Worm (Caenorhabditis elegans) whole organism, midembryonic: ENCODE data around the gene C30B5.2.

Experiments used
- T22C8.4 ChIP-seq: fragments of 200-800 bp; sonication (Bioruptor generic); IDR thresholded peaks from 2 replicates; pipeline ENCODE4 v1.3.6; 2022; ENCODE audit warnings: missing genetic modification characterization, missing compliant biosample characterization
- cog-1 ChIP-seq: sonication (generic microtip); optimal IDR thresholded peaks from 2 replicates; lab custom pipeline; 2016; ENCODE audit warnings: missing genetic modification characterization, missing compliant biosample characterization
- flt-1 ChIP-seq: fragments of 200-800 bp; sonication (Bioruptor generic); IDR thresholded peaks from 2 replicates; pipeline ENCODE4 v1.3.6; 2022; ENCODE audit warnings: missing genetic modification characterization, missing compliant biosample characterization
- klf-2 ChIP-seq: fragments of 200-800 bp; sonication (Bioruptor generic); conservative IDR thresholded peaks from 2 replicates; pipeline ENCODE4 v1.3.6; 2022; ENCODE audit warnings: missing genetic modification reagents, missing genetic modification characterization, missing compliant biosample characterization
- med-1 ChIP-seq: sonication (generic microtip); optimal IDR thresholded peaks from 2 replicates; lab custom pipeline; 2017; ENCODE audit warnings: missing genetic modification characterization, mild to moderate bottlenecking, missing compliant biosample characterization, antibody characterized with exemption, missing genetic modification reagents; ENCODE audit not compliant: insufficient read depth
- ref-1 ChIP-seq: fragments of 200-800 bp; sonication (Bioruptor generic); conservative IDR thresholded peaks from 2 replicates; pipeline ENCODE4 v1.3.6; 2022; ENCODE audit warnings: missing genetic modification reagents, missing genetic modification characterization, missing compliant biosample characterization
- tab-1 ChIP-seq: fragments of 200-800 bp; sonication (Bioruptor generic); IDR thresholded peaks from 2 replicates; pipeline ENCODE4 v1.3.6; 2022; ENCODE audit warnings: missing genetic modification characterization, missing compliant biosample characterization
- ztf-23 ChIP-seq: fragments of 200-800 bp; sonication (Bioruptor generic); IDR thresholded peaks from 2 replicates; pipeline ENCODE4 v1.3.6; 2022; ENCODE audit warnings: missing genetic modification reagents, missing genetic modification characterization, missing compliant biosample characterization
- ztf-29 ChIP-seq: fragments of 200-800 bp; sonication (Bioruptor generic); IDR thresholded peaks from 2 replicates; pipeline ENCODE4 v1.3.6; 2022; ENCODE audit warnings: missing genetic modification reagents, missing genetic modification characterization, missing compliant biosample characterization

The C30B5.2 gene

DNA sequence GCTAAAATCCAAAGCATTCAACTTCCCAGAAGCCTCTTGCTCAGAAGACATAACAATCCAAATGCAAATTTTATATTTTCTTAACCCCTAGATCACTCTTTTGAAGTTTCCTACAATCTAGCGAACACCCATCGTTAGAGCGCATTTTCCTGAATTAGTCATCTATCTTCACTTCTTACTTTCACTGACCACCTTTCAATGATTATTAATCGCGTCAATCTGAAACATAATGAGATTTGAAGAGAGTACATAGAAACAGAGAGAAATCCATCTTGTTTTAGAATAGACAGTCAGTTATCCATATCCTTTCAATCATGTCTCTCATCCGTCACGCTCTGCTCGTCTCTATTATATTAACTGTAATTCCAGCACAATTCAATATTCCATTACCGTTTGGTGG lies 25.8 kb upstream of the C30B5.2 start, which contains the start of gene F40H3.3:
TSS of gene F40H3.3 (plus strand) at position 280 of the 400 bp plus-strand sequence.
- TF ChIP-seq flt-1 (GFP tag; lab: Robert Waterston, UW) (no peak), ztf-23 (GFP tag; lab: Robert Waterston, UW) (no peak), klf-2 (no peak), tab-1 (GFP tag; lab: Robert Waterston, UW) (no peak), ztf-29 (GFP tag; lab: Robert Waterston, UW) (no peak), ref-1 (GFP tag; lab: Robert Waterston, UW) (no peak), T22C8.4 (GFP tag; lab: Robert Waterston, UW) (no peak), med-1 (GFP tag; lab: Kevin White, UChicago) (no peak), cog-1 (no peak)

DNA sequence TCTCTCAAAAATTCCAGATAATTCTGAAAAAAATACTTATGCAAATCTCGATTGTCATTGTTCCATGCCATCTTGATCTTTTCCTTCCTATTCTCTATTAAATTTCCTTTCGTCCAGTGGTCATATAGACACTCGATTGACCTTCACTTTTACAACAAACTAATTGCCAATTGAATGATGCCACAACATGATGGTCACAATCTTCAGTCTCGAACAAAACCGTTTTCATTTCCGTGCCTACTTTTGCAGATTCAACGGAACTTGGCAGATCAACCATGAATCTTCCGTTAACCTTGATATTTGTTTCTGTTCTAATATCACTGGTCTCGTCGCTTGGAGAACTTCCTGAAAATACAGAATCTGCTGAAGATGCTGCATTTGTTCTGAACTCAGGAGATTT lies 23.6 kb upstream of the C30B5.2 start, which contains the start of gene F40H3.2:
TSS of gene F40H3.2 (plus strand) at position 250 of the 400 bp plus-strand sequence.
- TF ChIP-seq med-1 (GFP tag; lab: Kevin White, UChicago), result no peak
- no peak for TF ChIP-seq ztf-23 (GFP tag; lab: Robert Waterston, UW)
- TF ChIP-seq tab-1 (GFP tag; lab: Robert Waterston, UW), result no peak
- no peak for TF ChIP-seq cog-1

DNA sequence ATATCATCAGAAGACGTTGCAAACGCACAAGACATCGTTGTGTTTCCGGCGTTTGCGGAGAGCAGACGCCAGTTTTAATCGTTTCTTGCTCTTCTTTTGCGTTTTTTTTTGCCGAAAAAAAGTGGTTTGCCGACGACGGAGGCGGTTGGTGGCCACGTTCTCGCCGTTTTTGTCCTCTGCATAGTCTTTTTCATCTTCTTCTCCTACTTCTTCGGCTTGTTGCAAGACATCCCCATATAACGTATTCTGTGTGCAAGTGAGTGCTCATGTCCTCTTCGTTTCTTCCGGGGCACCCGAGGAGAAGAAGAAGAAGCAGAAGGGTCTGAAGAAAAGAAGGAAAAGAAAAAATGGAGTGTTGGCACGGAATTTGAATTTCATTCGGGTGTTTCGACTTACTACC lies 22.0 kb upstream of the C30B5.2 start:
- no peak for TF ChIP-seq flt-1 (GFP tag; lab: Robert Waterston, UW)
- TF ChIP-seq ztf-23 (GFP tag; lab: Robert Waterston, UW), result no peak
- no peak for TF ChIP-seq med-1 (GFP tag; lab: Kevin White, UChicago)
- TF ChIP-seq klf-2, result no peak
- TF ChIP-seq ztf-29 (GFP tag; lab: Robert Waterston, UW), result no peak
- TF ChIP-seq ref-1 (GFP tag; lab: Robert Waterston, UW), result no peak
- no peak for TF ChIP-seq cog-1
- TF ChIP-seq tab-1 (GFP tag; lab: Robert Waterston, UW), result no peak
- no peak for TF ChIP-seq T22C8.4 (GFP tag; lab: Robert Waterston, UW)

DNA sequence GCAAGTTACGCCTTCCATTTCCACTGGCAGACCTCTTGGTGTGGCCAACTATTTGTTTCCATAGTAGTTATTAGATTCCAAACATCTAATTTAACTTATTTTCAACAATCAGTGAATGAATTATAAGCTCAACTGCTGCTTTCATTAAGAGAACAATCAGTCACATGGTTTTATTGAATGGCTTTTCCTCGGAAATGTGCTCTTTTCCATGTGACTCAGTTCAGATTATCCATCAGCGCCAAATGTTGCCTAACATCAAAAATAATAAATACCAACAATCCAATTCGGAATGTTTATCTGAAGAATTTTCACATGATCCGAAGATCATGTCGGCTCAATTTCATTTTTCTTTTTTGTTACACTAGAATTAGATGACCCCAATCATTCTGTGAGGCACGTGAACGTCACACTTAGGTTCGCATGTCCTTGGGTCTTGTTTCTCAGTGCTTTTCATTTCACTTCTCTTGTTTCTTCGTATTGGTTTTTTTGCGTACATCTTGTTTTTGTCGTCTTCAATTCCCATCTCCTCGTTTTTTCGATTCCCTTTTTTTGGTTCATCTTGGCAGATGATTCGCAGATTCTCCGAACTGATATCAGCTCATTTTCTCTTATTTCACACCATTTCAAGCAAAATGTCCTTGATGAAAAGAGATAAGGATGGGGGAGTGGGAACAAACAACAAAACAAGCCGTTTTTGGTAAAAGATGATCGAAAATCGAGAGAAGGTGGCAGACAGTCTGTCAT lies 20.7 kb upstream of the C30B5.2 start:
- TF ChIP-seq tab-1 (GFP tag; lab: Robert Waterston, UW) (no peak), med-1 (GFP tag; lab: Kevin White, UChicago) (no peak), cog-1 (no peak), T22C8.4 (GFP tag; lab: Robert Waterston, UW) (no peak), ref-1 (GFP tag; lab: Robert Waterston, UW) (no peak), klf-2 (no peak), flt-1 (GFP tag; lab: Robert Waterston, UW) (no peak)

DNA sequence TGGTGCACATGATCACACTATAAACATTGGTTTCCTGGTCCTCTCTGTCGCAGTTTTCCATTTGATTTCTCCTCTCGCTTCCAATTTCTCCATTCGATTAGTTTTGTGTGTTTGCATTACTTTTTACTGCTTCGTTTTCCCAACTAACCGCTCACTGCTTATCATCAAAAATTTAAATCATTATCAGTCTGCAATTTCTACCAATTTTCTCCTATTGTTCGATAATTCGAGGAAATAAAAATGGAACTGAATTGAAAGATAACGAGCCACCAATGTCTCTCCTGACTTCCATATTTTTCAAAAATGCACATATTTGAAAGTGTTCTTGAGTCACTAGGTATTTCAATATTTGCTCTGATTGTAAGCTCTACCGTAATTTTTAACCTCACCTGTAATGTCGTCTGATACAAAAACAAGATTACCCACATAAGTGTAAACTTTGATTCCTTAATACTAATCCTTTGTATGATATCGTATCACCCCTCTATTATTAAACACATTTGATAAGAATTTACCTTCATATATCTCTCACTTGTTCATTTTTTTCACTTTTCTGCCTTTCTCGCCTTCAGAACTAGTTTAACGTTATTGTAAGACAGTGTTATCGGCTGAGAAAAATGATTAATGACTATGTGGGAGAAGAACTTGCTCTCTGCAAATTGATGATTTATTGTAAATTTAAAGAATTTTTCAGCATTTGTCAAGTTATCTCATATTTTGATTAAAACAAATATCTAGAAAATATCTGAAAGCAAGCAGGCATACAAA lies 18.8 kb upstream of the C30B5.2 start:
- no peak for TF ChIP-seq ztf-23 (GFP tag; lab: Robert Waterston, UW)

DNA sequence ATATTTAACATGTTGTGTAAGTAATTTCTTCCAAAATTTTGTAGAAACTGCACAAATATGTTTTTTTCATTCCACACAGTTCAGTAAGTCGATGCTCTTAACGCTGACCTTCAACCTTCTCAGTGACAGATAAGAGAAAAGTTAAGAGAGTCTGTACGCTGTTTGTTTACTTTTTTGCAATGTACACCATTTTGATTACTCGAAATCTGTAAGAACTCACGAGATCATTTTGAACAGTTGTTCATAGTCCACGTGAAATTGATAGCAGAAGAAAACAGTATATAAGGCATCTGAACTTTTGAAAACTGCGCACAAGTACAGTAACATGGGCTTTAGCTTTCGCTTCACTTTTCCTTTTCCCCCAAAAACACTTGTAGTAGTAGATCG lies 18.2 kb upstream of the C30B5.2 start:
- TF ChIP-seq med-1 (GFP tag; lab: Kevin White, UChicago) (no peak), cog-1 (no peak), flt-1 (GFP tag; lab: Robert Waterston, UW) (no peak), tab-1 (GFP tag; lab: Robert Waterston, UW) (no peak)

DNA sequence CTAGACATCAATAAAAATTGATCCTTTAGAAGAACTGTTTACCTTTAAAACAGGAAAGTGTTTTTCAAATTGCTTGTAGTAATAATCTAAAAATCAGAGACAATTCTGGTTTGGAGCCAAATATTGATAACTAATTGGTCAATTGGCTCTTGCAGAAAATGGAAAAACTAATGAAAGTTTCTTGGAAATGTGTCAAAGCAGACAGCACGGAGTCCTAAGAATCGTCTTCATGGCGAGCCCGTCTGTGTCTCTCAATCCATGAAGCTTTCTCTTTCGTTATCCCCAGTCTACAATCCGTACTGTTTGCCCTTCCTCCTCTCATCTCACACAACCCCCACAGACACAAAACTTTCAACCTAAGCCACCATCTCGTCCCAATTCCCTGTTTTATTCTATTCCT lies 17.4 kb upstream of the C30B5.2 start, which contains the start of gene F40H3.1:
TSS of gene F40H3.1 (plus strand) at position 301 of the 400 bp plus-strand sequence.
- TF ChIP-seq med-1 (GFP tag; lab: Kevin White, UChicago) (no peak), tab-1 (GFP tag; lab: Robert Waterston, UW) (no peak), ztf-23 (GFP tag; lab: Robert Waterston, UW) (no peak), ref-1 (GFP tag; lab: Robert Waterston, UW) (no peak), klf-2 (no peak), T22C8.4 (GFP tag; lab: Robert Waterston, UW) (no peak), cog-1 (no peak), ztf-29 (GFP tag; lab: Robert Waterston, UW) (no peak), flt-1 (GFP tag; lab: Robert Waterston, UW) (no peak)

DNA sequence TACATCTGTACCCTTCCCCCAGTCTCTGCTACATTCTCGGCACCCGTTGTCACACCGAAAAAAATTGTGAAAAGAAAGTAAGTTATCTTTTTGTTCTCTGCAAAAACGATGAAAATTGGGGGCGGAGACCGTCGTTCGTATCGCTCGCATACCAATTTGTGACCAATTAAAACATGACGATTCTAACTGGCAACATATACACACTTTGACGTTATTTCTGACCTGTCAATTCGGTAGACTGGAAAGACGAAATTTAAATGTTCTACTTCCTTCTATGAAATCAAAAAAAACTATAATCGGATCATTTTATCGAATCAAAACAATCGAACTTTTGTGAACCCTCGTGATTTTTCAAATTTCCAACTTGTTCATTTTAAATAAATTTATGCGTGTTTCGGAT lies 16.4 kb upstream of the C30B5.2 start:
- no peak for TF ChIP-seq T22C8.4 (GFP tag; lab: Robert Waterston, UW)
- TF ChIP-seq med-1 (GFP tag; lab: Kevin White, UChicago), result no peak
- TF ChIP-seq klf-2, result no peak
- TF ChIP-seq tab-1 (GFP tag; lab: Robert Waterston, UW), result no peak
- TF ChIP-seq cog-1, result no peak
- TF ChIP-seq ref-1 (GFP tag; lab: Robert Waterston, UW), result no peak
- TF ChIP-seq ztf-29 (GFP tag; lab: Robert Waterston, UW), result no peak

DNA sequence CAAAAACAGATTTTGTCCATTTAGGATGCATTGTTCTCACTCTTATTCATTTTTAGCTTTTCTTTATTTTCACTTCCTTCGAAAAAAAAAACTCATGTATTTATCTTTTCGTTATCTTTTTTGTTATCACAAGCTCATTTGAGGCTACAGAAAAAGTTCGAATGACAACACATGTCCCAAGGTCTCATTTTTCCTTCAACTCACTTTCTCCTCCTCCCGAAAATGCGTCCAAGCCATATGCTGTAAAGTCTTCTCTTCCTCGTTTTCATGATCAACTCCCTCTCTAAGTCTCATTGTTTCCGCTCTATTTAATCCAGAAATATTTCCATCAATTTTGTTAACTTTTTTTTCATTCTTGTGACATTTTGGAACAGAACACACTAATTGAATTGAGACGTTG lies 15.6 kb upstream of the C30B5.2 start:
- TF ChIP-seq T22C8.4 (GFP tag; lab: Robert Waterston, UW) (no peak), med-1 (GFP tag; lab: Kevin White, UChicago) (no peak)

DNA sequence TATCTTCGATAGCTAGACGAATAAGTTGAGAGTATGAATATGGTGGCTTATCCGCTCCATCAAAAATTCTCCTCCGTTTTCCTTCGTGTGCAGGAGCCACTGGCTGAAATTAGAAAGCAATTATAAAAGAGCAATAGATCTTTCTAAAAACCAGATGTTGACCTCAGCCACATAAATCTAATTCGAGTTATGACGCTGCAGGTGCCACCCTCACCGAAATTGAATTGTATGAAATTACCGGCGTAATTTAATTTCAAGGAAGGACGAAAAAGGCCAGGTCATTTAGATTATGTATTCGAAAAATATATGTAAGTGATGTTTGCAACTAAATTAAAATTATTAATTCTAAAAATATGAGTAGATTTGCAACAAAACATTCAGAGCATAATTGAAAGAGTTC lies 6.2 kb upstream of the C30B5.2 start:
- TF ChIP-seq klf-2, result no peak
- no peak for TF ChIP-seq tab-1 (GFP tag; lab: Robert Waterston, UW)
- no peak for TF ChIP-seq ref-1 (GFP tag; lab: Robert Waterston, UW)
- TF ChIP-seq T22C8.4 (GFP tag; lab: Robert Waterston, UW), result no peak
- TF ChIP-seq ztf-29 (GFP tag; lab: Robert Waterston, UW), result no peak
- TF ChIP-seq flt-1 (GFP tag; lab: Robert Waterston, UW), result no peak
- no peak for TF ChIP-seq ztf-23 (GFP tag; lab: Robert Waterston, UW)
- TF ChIP-seq cog-1, result no peak
- TF ChIP-seq med-1 (GFP tag; lab: Kevin White, UChicago), result no peak
